Worm (Caenorhabditis elegans): ENCODE results near the gene pkd-2.

DNA sequence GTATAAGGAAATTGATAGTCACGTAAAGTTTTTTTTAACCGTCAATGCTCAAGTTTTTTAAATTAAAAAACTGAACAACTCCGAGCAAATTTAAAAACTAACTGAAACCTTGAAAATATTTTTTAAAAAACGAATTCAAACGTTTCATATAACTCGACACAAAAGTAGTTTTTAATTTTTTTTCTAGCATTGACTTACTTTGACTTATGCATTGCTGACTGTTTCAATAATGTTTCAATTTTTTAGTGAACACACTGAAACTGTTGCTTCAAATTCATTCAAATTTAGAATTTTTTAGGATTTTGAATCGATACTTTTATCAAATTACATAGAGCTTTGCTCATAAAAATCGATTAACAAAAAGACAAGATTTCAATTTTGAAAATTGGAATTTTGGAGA, 24.3 kb downstream of the pkd-2 start:
- TF ChIP-seq him-1 (tag; optimal IDR thresholded peaks at IDR 0.05) (no peak), W03F9.2 (tag; optimal IDR thresholded peaks at IDR 0.05) (no peak), dao-5 (tag; optimal IDR thresholded peaks at IDR 0.05) (no peak)

Measured in whole organism, L4/young adult.